Worm (Caenorhabditis elegans) whole organism, late embryonic: ENCODE data around the gene C42C1.12.

Source experiments
- F13H6.1 ChIP-seq: sonication (generic microtip); optimal IDR thresholded peaks from 2 replicates; lab custom pipeline; 2016; ENCODE audit warnings: missing genetic modification characterization, missing compliant biosample characterization
- K02D7.2 ChIP-seq: sonication (generic microtip); optimal IDR thresholded peaks from 2 replicates; lab custom pipeline; 2017; ENCODE audit warnings: mild to moderate bottlenecking, missing genetic modification characterization, missing compliant biosample characterization
- ahr-1 ChIP-seq: sonication (generic microtip); optimal IDR thresholded peaks from 2 replicates; lab custom pipeline; 2016; ENCODE audit warnings: missing genetic modification characterization, missing compliant biosample characterization
- ceh-14 ChIP-seq: sonication (generic microtip); optimal IDR thresholded peaks from 2 replicates; lab custom pipeline; 2016; ENCODE audit warnings: missing genotype, missing genetic modification characterization, missing compliant biosample characterization
- ceh-18 ChIP-seq: sonication (generic microtip); optimal IDR thresholded peaks from 2 replicates; lab custom pipeline; 2016; ENCODE audit warnings: missing genetic modification characterization, missing compliant biosample characterization
- ceh-19 ChIP-seq: fragments of 200-800 bp; sonication (Bioruptor generic); optimal IDR thresholded peaks from 2 replicates; lab custom pipeline; 2018; ENCODE audit warnings: mild to moderate bottlenecking, missing genetic modification characterization, missing compliant biosample characterization
- ceh-2 ChIP-seq: sonication (generic microtip); optimal IDR thresholded peaks from 2 replicates; lab custom pipeline; 2016; ENCODE audit warnings: missing genotype, missing genetic modification characterization, missing compliant biosample characterization
- ceh-22 ChIP-seq: sonication (generic microtip); optimal IDR thresholded peaks from 2 replicates; lab custom pipeline; 2017; ENCODE audit warnings: missing biosample characterization, missing genetic modification characterization
- ceh-24 ChIP-seq: sonication (generic microtip); optimal IDR thresholded peaks from 2 replicates; lab custom pipeline; 2016; ENCODE audit warnings: mild to moderate bottlenecking, missing genetic modification characterization, missing compliant biosample characterization
- ceh-31 ChIP-seq: sonication (generic microtip); optimal IDR thresholded peaks from 2 replicates; lab custom pipeline; 2016; ENCODE audit warnings: missing genetic modification characterization, missing compliant biosample characterization
- ceh-45 ChIP-seq: fragments of 200-800 bp; sonication (Bioruptor generic); IDR thresholded peaks from 2 replicates; pipeline ENCODE4 v1.3.6; 2022; ENCODE audit warnings: missing genetic modification reagents, missing genetic modification characterization, missing compliant biosample characterization
- ceh-6 ChIP-seq: fragments of 200-800 bp; sonication (Bioruptor generic); optimal IDR thresholded peaks from 2 replicates; lab custom pipeline; 2018; ENCODE audit warnings: mild to moderate bottlenecking, missing genetic modification characterization, missing compliant biosample characterization
- che-1 ChIP-seq: sonication (generic microtip); optimal IDR thresholded peaks from 2 replicates; lab custom pipeline; 2016; ENCODE audit warnings: mild to moderate bottlenecking, missing genetic modification characterization, missing compliant biosample characterization
- dve-1 ChIP-seq: sonication (generic microtip); optimal IDR thresholded peaks from 2 replicates; lab custom pipeline; 2017; ENCODE audit warnings: antibody characterized with exemption, mild to moderate bottlenecking, missing genetic modification characterization, missing compliant biosample characterization
- ets-4 ChIP-seq: sonication (generic microtip); optimal IDR thresholded peaks from 2 replicates; lab custom pipeline; 2016; ENCODE audit warnings: missing genetic modification characterization, missing compliant biosample characterization
- eyg-1 ChIP-seq: sonication (generic microtip); optimal IDR thresholded peaks from 2 replicates; lab custom pipeline; 2016; ENCODE audit warnings: missing genotype, missing genetic modification characterization, missing compliant biosample characterization
- fax-1 ChIP-seq: sonication (generic microtip); optimal IDR thresholded peaks from 2 replicates; lab custom pipeline; 2016; ENCODE audit warnings: missing genotype, missing genetic modification characterization, missing compliant biosample characterization
- fkh-10 ChIP-seq: fragments of 150-350 bp; optimal IDR thresholded peaks from 2 replicates; lab custom pipeline; 2014; ENCODE audit warnings: missing biosample characterization, missing genetic modification reagents, missing genetic modification characterization
- fkh-6 ChIP-seq: sonication (generic microtip); optimal IDR thresholded peaks from 2 replicates; lab custom pipeline; 2016; ENCODE audit warnings: missing genetic modification characterization, missing compliant biosample characterization
- hlh-13 ChIP-seq: fragments of 200-800 bp; sonication (Bioruptor generic); optimal IDR thresholded peaks from 2 replicates; lab custom pipeline; 2018; ENCODE audit warnings: mild to moderate bottlenecking, missing genetic modification characterization, missing compliant biosample characterization
- hlh-15 ChIP-seq: sonication (generic microtip); optimal IDR thresholded peaks from 2 replicates; lab custom pipeline; 2016; ENCODE audit warnings: missing genetic modification characterization, missing compliant biosample characterization
- hlh-6 ChIP-seq: sonication (generic microtip); optimal IDR thresholded peaks from 2 replicates; lab custom pipeline; 2016; ENCODE audit warnings: missing genotype, missing genetic modification characterization, missing compliant biosample characterization
- lim-6 ChIP-seq: sonication (generic microtip); optimal IDR thresholded peaks from 2 replicates; lab custom pipeline; 2016; ENCODE audit warnings: missing genetic modification characterization, missing compliant biosample characterization
- lin-11 ChIP-seq: fragments of 200-800 bp; sonication (Bioruptor generic); optimal IDR thresholded peaks from 2 replicates; lab custom pipeline; 2018; ENCODE audit warnings: mild to moderate bottlenecking, missing genetic modification characterization, missing compliant biosample characterization
- mec-3 ChIP-seq: sonication (generic microtip); optimal IDR thresholded peaks from 2 replicates; lab custom pipeline; 2016; ENCODE audit warnings: borderline replicate concordance, missing genetic modification characterization, missing compliant biosample characterization
- nfya-1 ChIP-seq: sonication (generic microtip); optimal IDR thresholded peaks from 2 replicates; lab custom pipeline; 2017; ENCODE audit warnings: missing genetic modification characterization, mild to moderate bottlenecking, missing compliant biosample characterization, antibody characterized with exemption, moderate library complexity
- nhr-11 ChIP-seq: fragments of 150-350 bp; optimal IDR thresholded peaks from 2 replicates; lab custom pipeline; 2014; ENCODE audit warnings: missing biosample characterization, missing genetic modification characterization
- nhr-232 ChIP-seq: sonication (generic microtip); optimal IDR thresholded peaks from 2 replicates; lab custom pipeline; 2016; ENCODE audit warnings: missing genetic modification characterization, missing compliant biosample characterization
- pha-4 ChIP-seq: fragments of 150-350 bp; optimal IDR thresholded peaks from 2 replicates; lab custom pipeline; 2018; ENCODE audit warnings: missing biosample characterization, missing genetic modification reagents, missing genetic modification characterization
- pqm-1 ChIP-seq: sonication (generic microtip); optimal IDR thresholded peaks from 2 replicates; lab custom pipeline; 2016; ENCODE audit warnings: missing genetic modification characterization, missing compliant biosample characterization
- rnt-1 ChIP-seq: sonication (generic microtip); optimal IDR thresholded peaks from 2 replicates; lab custom pipeline; 2016; ENCODE audit warnings: missing genetic modification characterization, missing compliant biosample characterization
- sdc-2 ChIP-seq: sonication (generic microtip); optimal IDR thresholded peaks from 2 replicates; lab custom pipeline; 2016; ENCODE audit warnings: missing genotype, missing genetic modification characterization, missing compliant biosample characterization
- sox-4 ChIP-seq: sonication (generic microtip); optimal IDR thresholded peaks from 2 replicates; lab custom pipeline; 2017; ENCODE audit warnings: mild to moderate bottlenecking, missing genetic modification characterization, inconsistent platforms, missing compliant biosample characterization
- tbx-2 ChIP-seq: sonication (generic microtip); optimal IDR thresholded peaks from 2 replicates; lab custom pipeline; 2016; ENCODE audit warnings: missing genetic modification characterization, missing compliant biosample characterization
- ttx-3 ChIP-seq: sonication (generic microtip); optimal IDR thresholded peaks from 2 replicates; lab custom pipeline; 2016; ENCODE audit warnings: missing genetic modification reagents, missing genetic modification characterization, missing compliant biosample characterization
- unc-3 ChIP-seq, 2 experiments: fragments of 200-800 bp in 1 of 2; sonication (Bioruptor generic) in 1 of 2; sonication (generic microtip) in 1 of 2; conservative IDR thresholded peaks in 1 of 2; optimal IDR thresholded peaks in 1 of 2; 2 replicates each; pipeline versions ENCODE4 v1.3.6 to Lab custom; 2016 to 2022; ENCODE audit warnings: missing compliant biosample characterization in 2 of 2, missing genetic modification characterization in 2 of 2, missing genetic modification reagents in 1 of 2
- unc-55 ChIP-seq: sonication (generic microtip); optimal IDR thresholded peaks from 2 replicates; lab custom pipeline; 2017; ENCODE audit warnings: missing biosample characterization, missing genetic modification reagents, missing genetic modification characterization
- zip-5 ChIP-seq: sonication (generic microtip); optimal IDR thresholded peaks from 2 replicates; lab custom pipeline; 2016; ENCODE audit warnings: missing genetic modification characterization, missing compliant biosample characterization
- ztf-16 ChIP-seq: sonication (generic microtip); optimal IDR thresholded peaks from 2 replicates; lab custom pipeline; 2017; ENCODE audit warnings: missing genetic modification characterization, missing compliant biosample characterization

Gene C42C1.12

ce11 chrIV:12302885-12303284 lies 20.9 kb upstream of the C42C1.12 start:
- no peak for TF ChIP-seq hlh-15 (tag; lab: Kevin White, UChicago)
- TF ChIP-seq nfya-1 (tag; lab: Kevin White, UChicago) = no peak
- no peak for TF ChIP-seq ahr-1
- TF ChIP-seq ceh-19 (GFP tag; lab: Kevin White, UChicago) = no peak
- no peak for TF ChIP-seq nhr-232
- TF ChIP-seq fax-1 (tag; lab: Kevin White, UChicago) = no peak
- TF ChIP-seq zip-5 (tag; lab: Kevin White, UChicago) = no peak
- TF ChIP-seq ceh-14 (tag; lab: Kevin White, UChicago) = no peak

ce11 chrIV:12301161-12301560 lies 19.2 kb upstream of the C42C1.12 start, which contains the start of gene oac-59:
TSS of gene oac-59 (minus strand) at chrIV:12301261.
- no peak for TF ChIP-seq ttx-3 (tag; lab: Kevin White, UChicago)

ce11 chrIV:12290744-12291143 lies 8.7 kb upstream of the C42C1.12 start, which contains the start of gene C42C1.8:
TSS of gene C42C1.8 (plus strand) at chrIV:12291044.
- TF ChIP-seq unc-55 (GFP tag; lab: Kevin White, UChicago) = no peak
- TF ChIP-seq ztf-16 (tag; lab: Kevin White, UChicago) = no peak
- no peak for TF ChIP-seq lin-11
- TF ChIP-seq nhr-11 (tag; lab: Kevin White, UChicago) = no peak
- no peak for TF ChIP-seq hlh-13
- no peak for TF ChIP-seq ceh-45 (GFP tag; lab: Robert Waterston, UW)
- TF ChIP-seq sdc-2 (tag; lab: Kevin White, UChicago) = no peak
- TF ChIP-seq unc-3 (GFP tag; conservative IDR thresholded peaks at IDR 0.05; lab: Robert Waterston, UW) = no peak
- no peak for TF ChIP-seq unc-3 (tag; optimal IDR thresholded peaks at IDR 0.05; lab: Kevin White, UChicago)
- TF ChIP-seq mec-3 (tag; lab: Kevin White, UChicago) = no peak
- no peak for TF ChIP-seq che-1 (tag; lab: Kevin White, UChicago)
- TF ChIP-seq ceh-31 (tag; lab: Kevin White, UChicago) = no peak
- TF ChIP-seq fkh-10 (GFP tag; lab: Kevin White, UChicago) = no peak
- TF ChIP-seq ceh-6 = no peak
- TF ChIP-seq ets-4 (tag; lab: Kevin White, UChicago) = no peak
- TF ChIP-seq, all 69 proteins: peak for 0

- TF ChIP-seq unc-3 (GFP tag; conservative IDR thresholded peaks at IDR 0.05; lab: Robert Waterston, UW) (no peak), unc-3 (tag; optimal IDR thresholded peaks at IDR 0.05; lab: Kevin White, UChicago) (no peak), K02D7.2 (tag; lab: Kevin White, UChicago) (no peak), lim-6 (tag; lab: Kevin White, UChicago) (no peak), ztf-16 (tag; lab: Kevin White, UChicago) (no peak), F13H6.1 (tag; lab: Kevin White, UChicago) (no peak), ceh-2 (tag; lab: Kevin White, UChicago) (no peak)
- TF ChIP-seq, all 69 proteins: peak for 0
These were observed 7.1 kb upstream of the C42C1.12 start, which contains the start of gene C42C1.9 for ce11 chrIV:12289149-12289548. TSS of gene C42C1.9 (plus strand) at chrIV:12289449.

- TF ChIP-seq dve-1 (tag; lab: Kevin White, UChicago) (no peak), lim-6 (tag; lab: Kevin White, UChicago) (no peak), hlh-6 (no peak)
These were observed 5.6 kb upstream of the C42C1.12 start, which contains the start of gene erl-1 for ce11 chrIV:12287628-12288027. TSS of gene erl-1 (plus strand) at chrIV:12287928.

ce11 chrIV:12282873-12283272 lies 866 bp upstream of the C42C1.12 start, which contains the start of gene hpo-12:
TSS of gene hpo-12 (plus strand) at chrIV:12283173.
- TF ChIP-seq fkh-6 (tag; lab: Kevin White, UChicago) (no peak), rnt-1 (tag; lab: Kevin White, UChicago) (no peak), nhr-11 (tag; lab: Kevin White, UChicago) (no peak), ceh-19 (GFP tag; lab: Kevin White, UChicago) (no peak), pqm-1 (no peak), pha-4 (tag; lab: Kevin White, UChicago) (no peak), che-1 (tag; lab: Kevin White, UChicago) (no peak), sox-4 (tag; lab: Kevin White, UChicago) (no peak), ceh-22 (no peak), tbx-2 (tag; lab: Kevin White, UChicago) (no peak), fax-1 (tag; lab: Kevin White, UChicago) (no peak), ceh-18 (tag; lab: Kevin White, UChicago) (no peak), mec-3 (tag; lab: Kevin White, UChicago) (no peak), K02D7.2 (tag; lab: Kevin White, UChicago) (no peak), eyg-1 (tag; lab: Kevin White, UChicago) (no peak), ceh-24 (no peak), dve-1 (tag; lab: Kevin White, UChicago) (no peak), sdc-2 (tag; lab: Kevin White, UChicago) (no peak), ztf-16 (tag; lab: Kevin White, UChicago) (no peak), ceh-14 (tag; lab: Kevin White, UChicago) (no peak)
